Worm (Caenorhabditis elegans): Measurements from ENCODE around the gene Y42G9A.1.

Y42G9A.1 gene

ce11 chrIII:6198378-6199234, 48.8 kb downstream of the Y42G9A.1 start, which contains the start of the genes C23G10.7 and rpn-2 (continued):
- TF ChIP-seq lin-39 (tag; optimal IDR thresholded peaks at IDR 0.05) (no peak), daf-8 (GFP tag; IDR thresholded peaks at IDR 0.05) (no peak), zfp-2 (tag; optimal IDR thresholded peaks at IDR 0.05) (no peak), php-3 (GFP tag; IDR thresholded peaks at IDR 0.05) (no peak), pha-4 (GFP tag; IDR thresholded peaks at IDR 0.05) (no peak), pha-4 (tag; optimal IDR thresholded peaks at IDR 0.05) (no peak), unc-62 (GFP tag; optimal IDR thresholded peaks at IDR 0.05 in 1 of 2) (no peak), unc-62 (tag; optimal IDR thresholded peaks at IDR 0.05) (no peak), egl-27 (tag; optimal IDR thresholded peaks at IDR 0.05) (no peak), dmd-9 (GFP tag; IDR thresholded peaks at IDR 0.05) (no peak), dpl-1 (GFP tag; optimal IDR thresholded peaks at IDR 0.05) (peak; percentile 75), lin-1 (GFP tag; IDR thresholded peaks at IDR 0.05) (no peak), nhr-11 (tag; optimal IDR thresholded peaks at IDR 0.05) (peak; percentile 48), snpc-1.2 (GFP tag; IDR thresholded peaks at IDR 0.05) (no peak), lir-3 (tag; optimal IDR thresholded peaks at IDR 0.05) (no peak)

ce11 chrIII:6201325-6201724, 51.6 kb downstream of the Y42G9A.1 start:
- TF ChIP-seq unc-62 (GFP tag; optimal IDR thresholded peaks at IDR 0.05 in 1 of 2) (peak in 1 of 2 experiments; percentile 97), unc-62 (tag; optimal IDR thresholded peaks at IDR 0.05) (no peak), nhr-42 (GFP tag; IDR thresholded peaks at IDR 0.05) (no peak)

ce11 chrIII:6202440-6202839, 52.7 kb downstream of the Y42G9A.1 start:
- TF ChIP-seq lin-38 (GFP tag; IDR thresholded peaks at IDR 0.05) (peak; percentile 57), lin-15B (tag; optimal IDR thresholded peaks at IDR 0.05) (no peak), unc-62 (GFP tag; optimal IDR thresholded peaks at IDR 0.05 in 1 of 2) (peak in 1 of 2 experiments; percentile 65), unc-62 (tag; optimal IDR thresholded peaks at IDR 0.05) (no peak), F49E8.2 (tag; optimal IDR thresholded peaks at IDR 0.05; ENCODE audit: borderline replicate concordance) (peak; percentile 24), ama-1 (optimal IDR thresholded peaks at IDR 0.05) (peak; percentile 52), daf-16 (GFP tag; optimal IDR thresholded peaks at IDR 0.05) (peak in 1 of 2 experiments; percentile 7), daf-16 (tag; optimal IDR thresholded peaks at IDR 0.05) (peak; percentile 0), mdt-29 (GFP tag; IDR thresholded peaks at IDR 0.05) (no peak)

Measured in whole organism, L4 larva.